Fruit fly (Drosophila melanogaster) whole organism, embryonic: Measurements from ENCODE around the gene CG13996.

Experiments
- BEAF-32 ChIP-seq: fragments of 200-800 bp; sonication (Bioruptor generic); optimal IDR thresholded peaks from 3 replicates; lab custom pipeline; 2017; ENCODE audit warnings: missing biosample characterization, missing genetic modification characterization, mild to moderate bottlenecking, moderate library complexity, missing genetic modification reagents
- CG10267 ChIP-seq: fragments of 200-800 bp; sonication (Bioruptor generic); optimal IDR thresholded peaks from 2 replicates; lab custom pipeline; 2018; ENCODE audit warnings: missing biosample characterization, mild to moderate bottlenecking, missing genetic modification characterization, moderate library complexity
- CG10543 ChIP-seq: fragments of 200-800 bp; sonication (Bioruptor generic); optimal IDR thresholded peaks from 3 replicates; lab custom pipeline; 2017; ENCODE audit warnings: missing biosample characterization, mild to moderate bottlenecking, missing genetic modification characterization, moderate library complexity
- CG12155 ChIP-seq: fragments of 200-800 bp; sonication (Bioruptor generic); optimal IDR thresholded peaks from 3 replicates; lab custom pipeline; 2016; ENCODE audit warnings: missing biosample characterization, missing genetic modification characterization
- CG12391 ChIP-seq: fragments of 200-800 bp; sonication (Bioruptor generic); optimal IDR thresholded peaks from 3 replicates; lab custom pipeline; 2018; ENCODE audit warnings: missing biosample characterization, mild to moderate bottlenecking, missing genetic modification characterization, moderate library complexity
- CG13123 ChIP-seq: fragments of 200-800 bp; sonication (Bioruptor generic); optimal IDR thresholded peaks from 2 replicates; lab custom pipeline; 2016; ENCODE audit warnings: missing biosample characterization, missing genetic modification characterization
- CG13775 ChIP-seq: fragments of 200-800 bp; sonication (Bioruptor generic); optimal IDR thresholded peaks from 3 replicates; lab custom pipeline; 2017; ENCODE audit warnings: missing biosample characterization, mild to moderate bottlenecking, missing genetic modification characterization
- CG13894 ChIP-seq: fragments of 200-800 bp; sonication (Bioruptor generic); optimal IDR thresholded peaks from 3 replicates; lab custom pipeline; 2018; ENCODE audit warnings: missing biosample characterization, mild to moderate bottlenecking, missing genetic modification characterization, moderate library complexity
- CG17359 ChIP-seq: fragments of 200-800 bp; sonication (Bioruptor generic); optimal IDR thresholded peaks from 3 replicates; lab custom pipeline; 2018; ENCODE audit warnings: missing biosample characterization, mild to moderate bottlenecking, missing genetic modification characterization, moderate library complexity
- CG18476 ChIP-seq: fragments of 200-800 bp; sonication (Bioruptor generic); optimal IDR thresholded peaks from 2 replicates; lab custom pipeline; 2016; ENCODE audit warnings: missing biosample characterization, mild to moderate bottlenecking, missing genetic modification characterization
- CG2116 ChIP-seq: fragments of 200-800 bp; sonication (Bioruptor generic); optimal IDR thresholded peaks from 3 replicates; lab custom pipeline; 2018; ENCODE audit warnings: missing biosample characterization, mild to moderate bottlenecking, missing genetic modification characterization
- CG2129 ChIP-seq: fragments of 200-800 bp; sonication (Bioruptor generic); IDR thresholded peaks from 2 replicates; pipeline ENCODE4 v1.3.6; 2022; ENCODE audit warnings: missing biosample characterization, missing genetic modification characterization; ENCODE audit not compliant: partially characterized antibody
- CG33557 ChIP-seq: fragments of 200-800 bp; sonication (Bioruptor generic); optimal IDR thresholded peaks from 2 replicates; lab custom pipeline; 2019; ENCODE audit warnings: missing biosample characterization, mild to moderate bottlenecking, missing genetic modification characterization, moderate library complexity
- CG6254 ChIP-seq: fragments of 200-800 bp; sonication (Bioruptor generic); optimal IDR thresholded peaks from 3 replicates; lab custom pipeline; 2017; ENCODE audit warnings: mild to moderate bottlenecking, missing biosample characterization, missing genetic modification reagents, missing genetic modification characterization
- CG8281 ChIP-seq: fragments of 200-800 bp; sonication (Bioruptor generic); optimal IDR thresholded peaks from 2 replicates; lab custom pipeline; 2018; ENCODE audit warnings: missing biosample characterization, mild to moderate bottlenecking, missing genetic modification characterization, moderate library complexity
- CG8290 ChIP-seq, 3 experiments: fragments of 200-800 bp; sonication (Bioruptor generic); optimal IDR thresholded peaks; 2 replicates each; lab custom pipeline; 2016 to 2019; ENCODE audit warnings: missing biosample characterization in 3 of 3, missing genetic modification characterization in 3 of 3, mild to moderate bottlenecking in 2 of 3, moderate library complexity in 1 of 3
- CG8944 ChIP-seq: fragments of 200-800 bp; sonication (Bioruptor generic); optimal IDR thresholded peaks from 3 replicates; lab custom pipeline; 2016; ENCODE audit warnings: missing biosample characterization, missing genetic modification characterization
- CG9727 ChIP-seq: fragments of 200-800 bp; sonication (Bioruptor generic); optimal IDR thresholded peaks from 3 replicates; lab custom pipeline; 2017; ENCODE audit warnings: missing biosample characterization, mild to moderate bottlenecking, missing genetic modification characterization
- Chrac-16 ChIP-seq: fragments of 200-800 bp; sonication (Bioruptor generic); optimal IDR thresholded peaks from 3 replicates; lab custom pipeline; 2016; ENCODE audit warnings: missing biosample characterization, missing genetic modification characterization
- Dfd ChIP-seq, 2 experiments: fragments of >200 bp; optimal IDR thresholded peaks; 2 replicates each; lab custom pipeline; 2017; ENCODE audit warnings: missing biosample characterization in 2 of 2, missing genetic modification characterization in 2 of 2
- Dip2 ChIP-seq: fragments of 200-800 bp; sonication (Bioruptor generic); IDR thresholded peaks from 2 replicates; pipeline ENCODE4 v1.3.6; 2022; ENCODE audit warnings: missing biosample characterization, missing genetic modification characterization
- Doc3 ChIP-seq: fragments of 200-800 bp; sonication (Bioruptor generic); IDR thresholded peaks from 3 replicates; pipeline ENCODE4 v1.3.6; 2022; ENCODE audit warnings: missing biosample characterization, missing genetic modification characterization; ENCODE audit not compliant: partially characterized antibody
- Med ChIP-seq: fragments of 200-800 bp; sonication (Bioruptor generic); peaks from one replicate; lab custom pipeline; 2016; ENCODE audit warnings: missing biosample characterization, missing genetic modification characterization, mild to moderate bottlenecking, inconsistent platforms, moderate library complexity
- Nf-YA ChIP-seq: fragments of 200-800 bp; sonication (Bioruptor generic); IDR thresholded peaks from 2 replicates; pipeline ENCODE4 v1.3.6; 2022; ENCODE audit warnings: missing biosample characterization, missing genetic modification characterization
- Stat92E ChIP-seq, 3 experiments: fragments of >200 bp in 2 of 3; fragments of 200-800 bp in 1 of 3; sonication (Bioruptor generic) in 1 of 3; optimal IDR thresholded peaks; 2 replicates each; lab custom pipeline; 2017 to 2019; ENCODE audit warnings: missing biosample characterization in 3 of 3, missing genetic modification characterization in 3 of 3, mild to moderate bottlenecking in 1 of 3, moderate library complexity in 1 of 3
- TFAM ChIP-seq: fragments of 200-800 bp; sonication (Bioruptor generic); optimal IDR thresholded peaks from 2 replicates; lab custom pipeline; 2017; ENCODE audit warnings: missing biosample characterization, missing genetic modification characterization, inconsistent platforms
- Trl ChIP-seq, 3 experiments: fragments of >200 bp in 2 of 3; fragments of 200-800 bp in 1 of 3; sonication (Bioruptor generic) in 1 of 3; optimal IDR thresholded peaks; 2 replicates in 1 of 3; 3 replicates in 2 of 3; lab custom pipeline; 2016 to 2017; ENCODE audit warnings: missing biosample characterization in 1 of 3, missing genetic modification characterization in 1 of 3
- YL-1 ChIP-seq: fragments of 200-800 bp; sonication (Bioruptor generic); optimal IDR thresholded peaks from 3 replicates; lab custom pipeline; 2017; ENCODE audit warnings: missing biosample characterization, mild to moderate bottlenecking, missing genetic modification characterization
- az2 ChIP-seq: fragments of 200-800 bp; sonication (Bioruptor generic); optimal IDR thresholded peaks from 3 replicates; lab custom pipeline; 2016; ENCODE audit warnings: missing biosample characterization, missing genetic modification characterization
- crc ChIP-seq: fragments of 200-800 bp; sonication (Bioruptor generic); optimal IDR thresholded peaks from 2 replicates; lab custom pipeline; 2016; ENCODE audit warnings: missing biosample characterization, missing genetic modification characterization
- danr ChIP-seq: fragments of 200-800 bp; sonication (Bioruptor generic); IDR thresholded peaks from 2 replicates; pipeline ENCODE4 v1.3.6; 2022; ENCODE audit warnings: missing biosample characterization, missing genetic modification characterization
- dimm ChIP-seq: fragments of 200-800 bp; sonication (Bioruptor generic); IDR thresholded peaks from 2 replicates; pipeline ENCODE4 v1.3.6; 2022; ENCODE audit warnings: missing biosample characterization, missing genetic modification characterization
- dm ChIP-seq: fragments of 200-800 bp; sonication (Bioruptor generic); optimal IDR thresholded peaks from 3 replicates; lab custom pipeline; 2016; ENCODE audit warnings: missing biosample characterization, missing genetic modification characterization
- fu2 ChIP-seq: fragments of 200-800 bp; sonication (Bioruptor generic); optimal IDR thresholded peaks from 2 replicates; lab custom pipeline; 2016; ENCODE audit warnings: missing biosample characterization, missing genetic modification characterization
- gcm2 ChIP-seq: fragments of 200-800 bp; sonication (Bioruptor generic); optimal IDR thresholded peaks from 2 replicates; lab custom pipeline; 2016; ENCODE audit warnings: missing biosample characterization, missing genetic modification characterization
- h ChIP-seq: fragments of >200 bp; optimal IDR thresholded peaks from 2 replicates; lab custom pipeline; 2017
- hbn ChIP-seq: fragments of 200-800 bp; sonication (Bioruptor generic); IDR thresholded peaks from 2 replicates; pipeline ENCODE4 v1.3.6; 2022; ENCODE audit warnings: missing biosample characterization, missing genetic modification characterization; ENCODE audit not compliant: partially characterized antibody
- kay ChIP-seq: fragments of 200-800 bp; sonication (Bioruptor generic); optimal IDR thresholded peaks from 2 replicates; lab custom pipeline; 2016; ENCODE audit warnings: missing biosample characterization, missing genetic modification characterization
- kni ChIP-seq: fragments of 200-800 bp; sonication (Bioruptor generic); optimal IDR thresholded peaks from 3 replicates; lab custom pipeline; 2017; ENCODE audit warnings: mild to moderate bottlenecking, missing biosample characterization, missing genetic modification reagents, missing genetic modification characterization
- lola ChIP-seq, 3 experiments: fragments of >200 bp in 2 of 3; fragments of 200-800 bp in 1 of 3; sonication (Bioruptor generic) in 1 of 3; optimal IDR thresholded peaks; 2 replicates each; lab custom pipeline; 2017 to 2019; ENCODE audit warnings: missing biosample characterization in 3 of 3, missing genetic modification characterization in 3 of 3, mild to moderate bottlenecking in 1 of 3, moderate library complexity in 1 of 3
- onecut ChIP-seq: fragments of 200-800 bp; sonication (Bioruptor generic); IDR thresholded peaks from 2 replicates; pipeline ENCODE4 v1.3.6; 2022; ENCODE audit warnings: missing biosample characterization, missing genetic modification characterization
- p53 ChIP-seq: fragments of 200-800 bp; sonication (Bioruptor generic); optimal IDR thresholded peaks from 2 replicates; lab custom pipeline; 2016; ENCODE audit warnings: missing biosample characterization, missing genetic modification characterization
- pzg ChIP-seq: fragments of 200-800 bp; sonication (Bioruptor generic); optimal IDR thresholded peaks from 3 replicates; lab custom pipeline; 2018; ENCODE audit warnings: missing biosample characterization, mild to moderate bottlenecking, missing genetic modification characterization, moderate library complexity
- run ChIP-seq: fragments of 200-800 bp; sonication (Bioruptor generic); optimal IDR thresholded peaks from 3 replicates; lab custom pipeline; 2018; ENCODE audit warnings: missing biosample characterization, mild to moderate bottlenecking, missing genetic modification characterization
- so ChIP-seq: fragments of 200-800 bp; sonication (Bioruptor generic); IDR thresholded peaks from 3 replicates; pipeline ENCODE4 v1.3.6; 2022; ENCODE audit warnings: missing biosample characterization, missing genetic modification characterization
- sug ChIP-seq: fragments of 200-800 bp; optimal IDR thresholded peaks from 2 replicates; lab custom pipeline; 2019; ENCODE audit warnings: missing biosample characterization, mild to moderate bottlenecking, missing genetic modification characterization, moderate library complexity
- trem ChIP-seq: fragments of 200-800 bp; optimal IDR thresholded peaks from 3 replicates; lab custom pipeline; 2019; ENCODE audit warnings: missing biosample characterization, mild to moderate bottlenecking, missing genetic modification characterization, moderate library complexity
- wdn ChIP-seq: fragments of 200-800 bp; sonication (Bioruptor generic); IDR thresholded peaks from 2 replicates; pipeline ENCODE4 v1.3.6; 2022; ENCODE audit warnings: missing biosample characterization, missing genetic modification characterization
- wek ChIP-seq: fragments of 200-800 bp; sonication (Bioruptor generic); optimal IDR thresholded peaks from 3 replicates; lab custom pipeline; 2018; ENCODE audit warnings: missing biosample characterization, mild to moderate bottlenecking, missing genetic modification characterization, moderate library complexity

CG13996 gene

DNA sequence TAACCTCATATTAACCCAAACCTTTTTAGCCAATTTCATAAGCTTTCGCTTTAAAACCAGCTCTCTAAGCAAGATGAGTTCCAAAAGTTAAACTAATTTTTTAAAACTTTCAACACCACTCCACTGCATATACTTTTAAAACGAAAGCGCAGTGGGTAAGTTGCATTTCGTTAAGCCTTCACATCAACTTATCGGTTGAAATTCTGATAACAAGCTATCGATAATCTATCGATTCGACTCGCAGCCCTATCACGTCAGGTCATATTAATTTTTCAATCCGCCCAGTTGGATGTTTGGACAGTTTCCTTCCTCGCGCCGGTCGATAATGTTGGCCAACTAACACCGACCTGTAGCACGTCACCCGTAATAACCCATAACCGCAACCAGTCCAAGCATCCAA is 34.5 kb upstream of the CG13996 start, which contains the start of gene ifc (continued):
- TF ChIP-seq CG6254 (GFP tag; lab: Kevin White, UChicago): peak; percentile 0
- TF ChIP-seq so (GFP tag; lab: Robert Waterston, UW): no peak
- TF ChIP-seq CG13894 (tag; lab: Kevin White, UChicago): peak; percentile 89
- peak; percentile 53 for TF ChIP-seq fu2 (GFP tag; lab: Kevin White, UChicago)
- peak; percentile 74 for TF ChIP-seq CG12391 (tag; lab: Kevin White, UChicago)
- TF ChIP-seq CG8281 (tag; lab: Kevin White, UChicago): no peak
- TF ChIP-seq h (lab: Kevin White, UChicago): no peak
- no peak for TF ChIP-seq dimm (GFP tag; lab: Robert Waterston, UW)
- TF ChIP-seq p53 (GFP tag; lab: Kevin White, UChicago): peak; percentile 49
- TF ChIP-seq sug (tag; lab: Kevin White, UChicago): peak; percentile 60
- TF ChIP-seq az2 (GFP tag; lab: Kevin White, UChicago): peak; percentile 37
- TF ChIP-seq CG12155: peak; percentile 37
- TF ChIP-seq Chrac-16 (GFP tag; lab: Kevin White, UChicago): peak; percentile 57
- TF ChIP-seq Dfd (GFP tag; optimal IDR thresholded peaks at IDR 0.05; lab: Kevin White, UChicago): peak in 1 of 2 experiments; percentile 80
- TF ChIP-seq CG10267: peak; percentile 77
- TF ChIP-seq Stat92E (GFP tag; optimal IDR thresholded peaks at IDR 0.05; lab: Kevin White, UChicago): peak in 1 of 3 experiments; percentile 14
- peak; percentile 22 for TF ChIP-seq run
- peak; percentile 69 for TF ChIP-seq YL-1
- TF ChIP-seq CG2116: peak; percentile 69
- TF ChIP-seq Trl (optimal IDR thresholded peaks at IDR 0.05; lab: Kevin White, UChicago): no peak
- TF ChIP-seq Trl (GFP tag; optimal IDR thresholded peaks at IDR 0.05; lab: Kevin White, UChicago): peak; percentile 75
- peak; percentile 30 for TF ChIP-seq wek (GFP tag; lab: Kevin White, UChicago)
- TF ChIP-seq gcm2: no peak
- TF ChIP-seq CG33557 (GFP tag; lab: Kevin White, UChicago): peak; percentile 44
- TF ChIP-seq Doc3 (GFP tag; lab: Robert Waterston, UW): no peak
- TF ChIP-seq Nf-YA (GFP tag; lab: Robert Waterston, UW): no peak
- no peak for TF ChIP-seq kni
- TF ChIP-seq onecut (GFP tag; lab: Robert Waterston, UW): no peak; the same call in none of the 2 replicates
- peak; percentile 32 for TF ChIP-seq CG10543 (GFP tag; lab: Kevin White, UChicago)
- no peak for TF ChIP-seq hbn (GFP tag; lab: Robert Waterston, UW)
- peak; percentile 59 for TF ChIP-seq CG13775 (GFP tag; lab: Kevin White, UChicago)
- no peak for TF ChIP-seq CG2129 (GFP tag; lab: Robert Waterston, UW)
- peak; percentile 70 for TF ChIP-seq dm
- TF ChIP-seq danr (GFP tag; lab: Robert Waterston, UW): no peak
- no peak for TF ChIP-seq TFAM (GFP tag; lab: Kevin White, UChicago)
- TF ChIP-seq crc (GFP tag; lab: Kevin White, UChicago): peak; percentile 1
- TF ChIP-seq trem (tag; lab: Kevin White, UChicago): peak; percentile 86
- peak; percentile 52 for TF ChIP-seq kay (GFP tag; lab: Kevin White, UChicago)
- TF ChIP-seq CG17359: peak; percentile 41
- TF ChIP-seq Dip2 (GFP tag; lab: Robert Waterston, UW): no peak
- peak; percentile 76 for TF ChIP-seq CG18476 (GFP tag; lab: Kevin White, UChicago)
- peak; percentile 54 for TF ChIP-seq CG9727
- TF ChIP-seq BEAF-32 (GFP tag; lab: Kevin White, UChicago): peak; percentile 83
- peak; percentile 89 for TF ChIP-seq CG8290 (GFP tag; optimal IDR thresholded peaks at IDR 0.05; lab: Kevin White, UChicago)
- peak; percentile 43 to 84 for TF ChIP-seq CG8290 (tag; optimal IDR thresholded peaks at IDR 0.05; lab: Kevin White, UChicago)
- peak; percentile 94 for TF ChIP-seq Med (GFP tag; lab: Kevin White, UChicago)
- peak; percentile 40 for TF ChIP-seq CG8944 (GFP tag; lab: Kevin White, UChicago)
- no peak for TF ChIP-seq wdn (GFP tag; lab: Robert Waterston, UW)
- peak; percentile 51 for TF ChIP-seq CG13123 (GFP tag; lab: Kevin White, UChicago)
- TF ChIP-seq pzg (GFP tag; lab: Kevin White, UChicago): peak; percentile 96
- TF ChIP-seq lola (GFP tag; optimal IDR thresholded peaks at IDR 0.05; lab: Kevin White, UChicago): peak in 2 of 3 experiments; percentile 29 to 99
